Worm (Caenorhabditis elegans) whole organism, L4 larva: ENCODE data around the gene tsr-1.
A peak's percentile ranks its signal among the peaks of the same experiment; 100 is the strongest.

Source experiments
- D1046.2 ChIP-seq: fragments of 200-800 bp; sonication (Bioruptor generic); IDR thresholded peaks from 2 replicates; pipeline ENCODE4 v1.3.6; 2022; ENCODE audit warnings: missing genetic modification characterization, missing compliant biosample characterization
- F37D6.2 ChIP-seq: sonication (generic microtip); optimal IDR thresholded peaks from 2 replicates; lab custom pipeline; 2016; ENCODE audit warnings: mild to moderate bottlenecking, missing genetic modification characterization, missing compliant biosample characterization
- F44E2.7 ChIP-seq: fragments of 200-800 bp; sonication (Bioruptor generic); IDR thresholded peaks from 2 replicates; pipeline ENCODE4 v2.1.2; 2022; ENCODE audit warnings: missing genetic modification characterization, missing compliant biosample characterization
- R02D3.7 ChIP-seq: fragments of 150-350 bp; sonication (generic microtip); optimal IDR thresholded peaks from 3 replicates; lab custom pipeline; 2014; ENCODE audit warnings: missing biosample characterization, missing genetic modification characterization
- Y48G9A.11 ChIP-seq: fragments of 200-800 bp; sonication (Bioruptor generic); IDR thresholded peaks from 2 replicates; pipeline ENCODE4 v1.3.6; 2022; ENCODE audit warnings: missing genetic modification reagents, missing genetic modification characterization, missing compliant biosample characterization
- ZK337.2 ChIP-seq: fragments of 200-800 bp; sonication (Bioruptor generic); IDR thresholded peaks from 2 replicates; pipeline ENCODE4 v1.3.6; 2022; ENCODE audit warnings: missing genetic modification reagents, missing genetic modification characterization, missing compliant biosample characterization
- ZK546.5 ChIP-seq, 2 experiments: sonication (generic microtip); optimal IDR thresholded peaks; 2 replicates each; lab custom pipeline; 2017; ENCODE audit warnings: missing biosample characterization in 2 of 2, missing genetic modification characterization in 2 of 2
- aly-2 ChIP-seq: sonication (generic microtip); optimal IDR thresholded peaks from 2 replicates; lab custom pipeline; 2018; ENCODE audit warnings: missing biosample characterization, missing genetic modification characterization
- arid-1 ChIP-seq: fragments of 200-800 bp; sonication (Bioruptor generic); conservative IDR thresholded peaks from 2 replicates; pipeline ENCODE4 v1.3.6; 2022; ENCODE audit warnings: missing genetic modification reagents, missing genetic modification characterization, missing compliant biosample characterization
- attf-4 ChIP-seq: sonication (generic microtip); optimal IDR thresholded peaks from 3 replicates; lab custom pipeline; 2017; ENCODE audit warnings: missing biosample characterization, missing genetic modification characterization
- ceh-20 ChIP-seq: fragments of 200-800 bp; sonication (Bioruptor generic); IDR thresholded peaks from 2 replicates; pipeline ENCODE4 v1.3.6; 2022; ENCODE audit warnings: missing genetic modification reagents, missing genetic modification characterization, missing compliant biosample characterization
- ceh-28 ChIP-seq: fragments of 150-350 bp; optimal IDR thresholded peaks from 2 replicates; lab custom pipeline; 2014; ENCODE audit warnings: missing biosample characterization, missing genetic modification reagents, missing genetic modification characterization
- ceh-32 ChIP-seq: sonication (generic microtip); optimal IDR thresholded peaks from 2 replicates; lab custom pipeline; 2016; ENCODE audit warnings: mild to moderate bottlenecking, missing genetic modification characterization, missing compliant biosample characterization; ENCODE audit not compliant: poor library complexity
- ceh-82 ChIP-seq: sonication (generic microtip); optimal IDR thresholded peaks from 2 replicates; lab custom pipeline; 2017; ENCODE audit warnings: missing biosample characterization, missing genetic modification characterization
- cey-2 ChIP-seq: sonication (generic microtip); optimal IDR thresholded peaks from 3 replicates; lab custom pipeline; 2017; ENCODE audit warnings: missing genetic modification characterization, mild to moderate bottlenecking, missing compliant biosample characterization, antibody characterized with exemption, borderline replicate concordance; ENCODE audit not compliant: insufficient read depth
- ctbp-1 ChIP-seq: fragments of 200-800 bp; sonication (Bioruptor generic); IDR thresholded peaks from 2 replicates; pipeline ENCODE4 v1.3.6; 2022; ENCODE audit warnings: missing genetic modification reagents, missing genetic modification characterization, missing compliant biosample characterization
- daf-16 ChIP-seq, 3 experiments: sonication (generic microtip); optimal IDR thresholded peaks; 2 replicates each; lab custom pipeline; 2016 to 2017; ENCODE audit warnings: missing genetic modification characterization in 3 of 3, missing genetic modification reagents in 3 of 3, mild to moderate bottlenecking in 2 of 3, missing compliant biosample characterization in 2 of 3, missing biosample characterization in 1 of 3, moderate library complexity in 1 of 3
- daf-19 ChIP-seq: fragments of 200-800 bp; sonication (Bioruptor generic); conservative IDR thresholded peaks from 2 replicates; pipeline ENCODE4 v1.3.6; 2022; ENCODE audit warnings: missing genetic modification characterization, missing compliant biosample characterization
- dmd-6 ChIP-seq: fragments of 200-800 bp; sonication (Bioruptor generic); IDR thresholded peaks from 2 replicates; pipeline ENCODE4 v1.3.6; 2022; ENCODE audit warnings: missing genetic modification reagents, missing genetic modification characterization, missing compliant biosample characterization
- duxl-1 ChIP-seq: sonication (generic microtip); optimal IDR thresholded peaks from 2 replicates; lab custom pipeline; 2016; ENCODE audit warnings: mild to moderate bottlenecking, missing genetic modification characterization, moderate library complexity, missing compliant biosample characterization; ENCODE audit not compliant: poor library complexity
- fkh-10 ChIP-seq: fragments of 150-350 bp; optimal IDR thresholded peaks from 2 replicates; lab custom pipeline; 2014; ENCODE audit warnings: missing biosample characterization, missing genetic modification reagents, missing genetic modification characterization
- fos-1 ChIP-seq: fragments of 150-350 bp; optimal IDR thresholded peaks from 2 replicates; lab custom pipeline; 2014; ENCODE audit warnings: missing biosample characterization, missing genetic modification characterization
- gei-8 ChIP-seq: fragments of 200-800 bp; sonication (Bioruptor generic); optimal IDR thresholded peaks from 2 replicates; lab custom pipeline; 2018; ENCODE audit warnings: mild to moderate bottlenecking, missing genetic modification characterization, missing compliant biosample characterization
- hif-1 ChIP-seq, 2 experiments: sonication (generic microtip); optimal IDR thresholded peaks; 2 replicates each; lab custom pipeline; 2016 to 2017; ENCODE audit warnings: missing compliant biosample characterization in 2 of 2, missing genetic modification characterization in 2 of 2, missing genetic modification reagents in 2 of 2, missing genotype in 2 of 2, mild to moderate bottlenecking in 1 of 2
- hlh-11 ChIP-seq: fragments of 200-800 bp; sonication (Bioruptor generic); optimal IDR thresholded peaks from 2 replicates; lab custom pipeline; 2018; ENCODE audit warnings: mild to moderate bottlenecking, missing genetic modification characterization, missing compliant biosample characterization
- hlh-30 ChIP-seq: sonication (generic microtip); optimal IDR thresholded peaks from 2 replicates; lab custom pipeline; 2017; ENCODE audit warnings: antibody characterized with exemption, mild to moderate bottlenecking, missing genetic modification characterization, missing compliant biosample characterization; ENCODE audit not compliant: insufficient read depth
- lin-29 ChIP-seq: fragments of 200-800 bp; sonication (Bioruptor generic); IDR thresholded peaks from 2 replicates; pipeline ENCODE4 v1.3.6; 2022; ENCODE audit warnings: missing genetic modification reagents, missing genetic modification characterization, missing compliant biosample characterization
- lin-38 ChIP-seq: fragments of 200-800 bp; sonication (Bioruptor generic); IDR thresholded peaks from 2 replicates; pipeline ENCODE4 v1.3.6; 2022; ENCODE audit warnings: missing genetic modification reagents, missing genetic modification characterization, missing compliant biosample characterization
- lin-39 ChIP-seq: fragments of 150-350 bp; optimal IDR thresholded peaks from 2 replicates; lab custom pipeline; 2014; ENCODE audit warnings: missing biosample characterization, missing genetic modification reagents, missing genetic modification characterization
- mdl-1 ChIP-seq, 2 experiments: fragments of 150-350 bp in 1 of 2; sonication (generic microtip) in 1 of 2; optimal IDR thresholded peaks; 2 replicates each; lab custom pipeline; 2014 to 2017; ENCODE audit warnings: missing biosample characterization in 2 of 2, missing genetic modification characterization in 2 of 2
- mdt-29 ChIP-seq: fragments of 200-800 bp; sonication (Bioruptor generic); IDR thresholded peaks from 2 replicates; pipeline ENCODE4 v1.3.6; 2022; ENCODE audit warnings: missing genetic modification reagents, missing genetic modification characterization, missing compliant biosample characterization
- mep-1 ChIP-seq: fragments of 150-350 bp; sonication (generic microtip); optimal IDR thresholded peaks from 3 replicates; lab custom pipeline; 2014; ENCODE audit warnings: missing biosample characterization, missing genetic modification characterization
- nhr-10 ChIP-seq: fragments of 150-350 bp; optimal IDR thresholded peaks from 2 replicates; lab custom pipeline; 2014; ENCODE audit warnings: missing biosample characterization, missing genetic modification characterization
- nhr-25 ChIP-seq: sonication (generic microtip); optimal IDR thresholded peaks from 2 replicates; lab custom pipeline; 2017; ENCODE audit warnings: missing genetic modification characterization, mild to moderate bottlenecking, missing compliant biosample characterization, antibody characterized with exemption, moderate library complexity, borderline replicate concordance; ENCODE audit not compliant: insufficient read depth
- nhr-28 ChIP-seq: fragments of 150-350 bp; optimal IDR thresholded peaks from 2 replicates; lab custom pipeline; 2014; ENCODE audit warnings: missing biosample characterization, missing genetic modification characterization
- nhr-76 ChIP-seq: fragments of 150-350 bp; optimal IDR thresholded peaks from 2 replicates; lab custom pipeline; 2014; ENCODE audit warnings: missing biosample characterization, missing genetic modification characterization
- nhr-77 ChIP-seq: fragments of 150-350 bp; optimal IDR thresholded peaks from 2 replicates; lab custom pipeline; 2014; ENCODE audit warnings: missing biosample characterization, missing genetic modification characterization
- rbr-2 ChIP-seq: sonication (generic microtip); optimal IDR thresholded peaks from 2 replicates; lab custom pipeline; 2016; ENCODE audit warnings: missing genotype, missing genetic modification characterization, missing compliant biosample characterization
- saeg-2 ChIP-seq: fragments of 200-800 bp; sonication (Bioruptor generic); IDR thresholded peaks from 2 replicates; pipeline ENCODE4 v1.3.6; 2022; ENCODE audit warnings: missing genetic modification reagents, missing genetic modification characterization, missing compliant biosample characterization
- sdz-12 ChIP-seq: fragments of 200-800 bp; sonication (Bioruptor generic); optimal IDR thresholded peaks from 2 replicates; lab custom pipeline; 2018; ENCODE audit warnings: mild to moderate bottlenecking, missing genetic modification characterization, missing compliant biosample characterization
- snpc-4 ChIP-seq: fragments of 150-350 bp; optimal IDR thresholded peaks from 2 replicates; lab custom pipeline; 2014; ENCODE audit warnings: missing biosample characterization, missing genetic modification characterization
- spr-1 ChIP-seq: sonication (generic microtip); optimal IDR thresholded peaks from 2 replicates; lab custom pipeline; 2016; ENCODE audit warnings: mild to moderate bottlenecking, missing genetic modification characterization, missing compliant biosample characterization
- tag-97 ChIP-seq: fragments of 200-800 bp; sonication (Bioruptor generic); IDR thresholded peaks from 2 replicates; pipeline ENCODE4 v1.3.6; 2022; ENCODE audit warnings: missing genetic modification characterization, missing compliant biosample characterization
- unc-130 ChIP-seq: sonication (generic microtip); optimal IDR thresholded peaks from 2 replicates; lab custom pipeline; 2016; ENCODE audit warnings: missing genetic modification reagents, missing genetic modification characterization, missing compliant biosample characterization
- unc-62 ChIP-seq, 3 experiments: fragments of 150-350 bp in 1 of 3; sonication (generic microtip); optimal IDR thresholded peaks in 2 of 3; peaks in 1 of 3; 1 replicate in 1 of 3; 2 replicates in 2 of 3; lab custom pipeline; 2014 to 2017; ENCODE audit warnings: missing biosample characterization in 3 of 3, missing genetic modification characterization in 3 of 3, missing genetic modification reagents in 3 of 3, missing genotype in 1 of 3
- ztf-7 ChIP-seq: fragments of 150-350 bp; optimal IDR thresholded peaks from 2 replicates; lab custom pipeline; 2014; ENCODE audit warnings: missing biosample characterization, missing genetic modification characterization

The tsr-1 gene

ce11 chrII:2504431-2504928 is 31.3 kb upstream of the tsr-1 start, which contains the start of gene gbas-1 (continued):
- TF ChIP-seq ceh-28 (tag; lab: Kevin White, UChicago), result no peak

ce11 chrII:2503703-2504430 is 30.7 kb upstream of the tsr-1 start:
- TF ChIP-seq mdl-1 (tag; optimal IDR thresholded peaks at IDR 0.05; lab: Kevin White, UChicago), result no peak
- TF ChIP-seq attf-4 (tag; lab: Kevin White, UChicago), result no peak
- no peak for TF ChIP-seq ZK337.2
- no peak for TF ChIP-seq D1046.2 (GFP tag; lab: Robert Waterston, UW)
- TF ChIP-seq ceh-20 (GFP tag; lab: Robert Waterston, UW), result no peak
- no peak for TF ChIP-seq dmd-6
- TF ChIP-seq daf-16 (GFP tag; optimal IDR thresholded peaks at IDR 0.05; lab: Kevin White, UChicago), result no peak
- peak; percentile 25 for TF ChIP-seq daf-16 (tag; optimal IDR thresholded peaks at IDR 0.05; lab: Kevin White, UChicago)
- peak; percentile 41 for TF ChIP-seq hlh-11 (tag; lab: Kevin White, UChicago)
- TF ChIP-seq nhr-10 (tag; lab: Kevin White, UChicago), result no peak
- TF ChIP-seq ceh-32 (tag; lab: Kevin White, UChicago), result no peak
- no peak for TF ChIP-seq aly-2 (tag; lab: Kevin White, UChicago)
- no peak for TF ChIP-seq ceh-82
- TF ChIP-seq nhr-77, result no peak
- peak; percentile 54 for TF ChIP-seq nhr-28 (tag; lab: Kevin White, UChicago)
- no peak for TF ChIP-seq sdz-12 (GFP tag; lab: Kevin White, UChicago)
- TF ChIP-seq cey-2 (tag; lab: Kevin White, UChicago), result no peak
- no peak for TF ChIP-seq lin-38 (GFP tag; lab: Robert Waterston, UW)
- no peak for TF ChIP-seq gei-8 (GFP tag; lab: Kevin White, UChicago)
- TF ChIP-seq spr-1 (tag; lab: Kevin White, UChicago), result no peak
- no peak for TF ChIP-seq ctbp-1
- TF ChIP-seq arid-1 (GFP tag; lab: Robert Waterston, UW), result no peak
- no peak for TF ChIP-seq rbr-2
- no peak for TF ChIP-seq saeg-2 (GFP tag; lab: Robert Waterston, UW)
- no peak for TF ChIP-seq unc-130
- TF ChIP-seq unc-62 (GFP tag; optimal IDR thresholded peaks at IDR 0.05 in 1 of 2; lab: Kevin White, UChicago), result no peak
- TF ChIP-seq unc-62 (tag; optimal IDR thresholded peaks at IDR 0.05; lab: Kevin White, UChicago), result no peak
- no peak for TF ChIP-seq daf-19 (GFP tag; lab: Robert Waterston, UW)
- no peak for TF ChIP-seq hif-1 (tag; optimal IDR thresholded peaks at IDR 0.05; lab: Kevin White, UChicago)
- TF ChIP-seq ZK546.5 (tag; optimal IDR thresholded peaks at IDR 0.05; lab: Kevin White, UChicago), result no peak
- TF ChIP-seq fkh-10 (GFP tag; lab: Kevin White, UChicago), result no peak
- TF ChIP-seq nhr-25 (tag; lab: Kevin White, UChicago), result no peak
- TF ChIP-seq tag-97, result no peak
- TF ChIP-seq mep-1 (tag; lab: Kevin White, UChicago), result no peak
- TF ChIP-seq hlh-30 (tag; lab: Kevin White, UChicago), result no peak
- TF ChIP-seq lin-29 (GFP tag; lab: Robert Waterston, UW), result no peak
- TF ChIP-seq duxl-1 (tag; lab: Kevin White, UChicago), result peak; percentile 96
- no peak for TF ChIP-seq F37D6.2
- no peak for TF ChIP-seq fos-1 (tag; lab: Kevin White, UChicago)
- no peak for TF ChIP-seq nhr-76 (tag; lab: Kevin White, UChicago)
- no peak for TF ChIP-seq R02D3.7 (tag; lab: Kevin White, UChicago)
- no peak for TF ChIP-seq lin-39 (tag; lab: Kevin White, UChicago)
- TF ChIP-seq ztf-7 (tag; lab: Kevin White, UChicago), result no peak
- TF ChIP-seq mdt-29, result no peak
- peak; percentile 36; the same call in 1 of the 2 replicates for TF ChIP-seq Y48G9A.11 (GFP tag; lab: Robert Waterston, UW)
- TF ChIP-seq snpc-4, result no peak
- no peak for TF ChIP-seq F44E2.7
